Worm (Caenorhabditis elegans): ENCODE results near the gene cdgs-1.

- TF ChIP-seq tbx-37 (GFP tag; conservative IDR thresholded peaks at IDR 0.05) = no peak
- no peak for TF ChIP-seq sea-1 (GFP tag; conservative IDR thresholded peaks at IDR 0.05)
- TF ChIP-seq ama-1 (optimal IDR thresholded peaks at IDR 0.05) = no peak
These were observed 10.8 kb downstream of the cdgs-1 start, which contains the start of gene C33H5.2 for ce11 chrIV:7804740-7805139.

All from whole organism, early embryonic.